Fruit fly (Drosophila melanogaster) whole organism, embryonic: Measurements from ENCODE around the gene CG14383.
A peak's percentile ranks its signal among the peaks of the same experiment; 100 is the strongest.

Experiments
- Abd-B ChIP-seq: fragments of 200-800 bp; sonication (Bioruptor generic); optimal IDR thresholded peaks from 2 replicates; lab custom pipeline; 2018; ENCODE audit warnings: missing biosample characterization, mild to moderate bottlenecking, missing genetic modification characterization, moderate library complexity
- Antp ChIP-seq: fragments of 200-800 bp; sonication (Bioruptor generic); optimal IDR thresholded peaks from 3 replicates; lab custom pipeline; 2016; ENCODE audit warnings: missing biosample characterization, missing genetic modification characterization
- Bdp1 ChIP-seq: fragments of 200-800 bp; sonication (Bioruptor generic); optimal IDR thresholded peaks from 3 replicates; lab custom pipeline; 2016; ENCODE audit warnings: missing biosample characterization, missing genetic modification characterization
- CG10543 ChIP-seq: fragments of 200-800 bp; sonication (Bioruptor generic); optimal IDR thresholded peaks from 3 replicates; lab custom pipeline; 2017; ENCODE audit warnings: missing biosample characterization, mild to moderate bottlenecking, missing genetic modification characterization, moderate library complexity
- CG10979 ChIP-seq: fragments of 200-800 bp; sonication (Bioruptor generic); optimal IDR thresholded peaks from 2 replicates; lab custom pipeline; 2018; ENCODE audit warnings: missing biosample characterization, mild to moderate bottlenecking, missing genetic modification characterization, moderate library complexity
- CG13624 ChIP-seq: fragments of 200-800 bp; sonication (Bioruptor generic); optimal IDR thresholded peaks from 2 replicates; lab custom pipeline; 2016; ENCODE audit warnings: missing biosample characterization, missing genetic modification characterization
- CG17328 ChIP-seq: fragments of 200-800 bp; sonication (Bioruptor generic); IDR thresholded peaks from 2 replicates; pipeline ENCODE4 v1.3.6; 2022; ENCODE audit warnings: missing biosample characterization, missing genetic modification characterization
- CG17829 ChIP-seq: fragments of 200-800 bp; optimal IDR thresholded peaks from 2 replicates; lab custom pipeline; 2019; ENCODE audit warnings: missing biosample characterization, mild to moderate bottlenecking, missing genetic modification characterization, moderate library complexity
- CG18619 ChIP-seq: fragments of 200-800 bp; sonication (Bioruptor generic); optimal IDR thresholded peaks from 3 replicates; lab custom pipeline; 2017; ENCODE audit warnings: missing biosample characterization, mild to moderate bottlenecking, missing genetic modification characterization
- CG32532 ChIP-seq: fragments of 200-800 bp; sonication (Bioruptor generic); IDR thresholded peaks from 2 replicates; pipeline ENCODE4 v1.3.6; 2022; ENCODE audit warnings: missing biosample characterization, missing genetic modification characterization
- CG5953 ChIP-seq: fragments of 200-800 bp; sonication (Bioruptor generic); IDR thresholded peaks from 2 replicates; pipeline ENCODE4 v1.3.6; 2022; ENCODE audit warnings: missing biosample characterization, missing genetic modification characterization
- CG6791 ChIP-seq: fragments of 200-800 bp; sonication (Bioruptor generic); IDR thresholded peaks from 3 replicates; pipeline ENCODE4 v1.3.6; 2022; ENCODE audit warnings: missing biosample characterization, missing genetic modification characterization; ENCODE audit not compliant: partially characterized antibody
- CG7928 ChIP-seq: fragments of 200-800 bp; sonication (Bioruptor generic); optimal IDR thresholded peaks from 2 replicates; lab custom pipeline; 2017; ENCODE audit warnings: missing biosample characterization, mild to moderate bottlenecking, missing genetic modification characterization
- CG9609 ChIP-seq: fragments of 200-800 bp; sonication (Bioruptor generic); optimal IDR thresholded peaks from 3 replicates; lab custom pipeline; 2016; ENCODE audit warnings: missing biosample characterization, missing genetic modification characterization
- Dip2 ChIP-seq: fragments of 200-800 bp; sonication (Bioruptor generic); IDR thresholded peaks from 2 replicates; pipeline ENCODE4 v1.3.6; 2022; ENCODE audit warnings: missing biosample characterization, missing genetic modification characterization
- Doc3 ChIP-seq: fragments of 200-800 bp; sonication (Bioruptor generic); IDR thresholded peaks from 3 replicates; pipeline ENCODE4 v1.3.6; 2022; ENCODE audit warnings: missing biosample characterization, missing genetic modification characterization; ENCODE audit not compliant: partially characterized antibody
- ERR ChIP-seq: fragments of 200-800 bp; sonication (Bioruptor generic); optimal IDR thresholded peaks from 2 replicates; lab custom pipeline; 2016; ENCODE audit warnings: missing biosample characterization, missing genetic modification characterization
- Hr39 ChIP-seq: fragments of >200 bp; optimal IDR thresholded peaks from 2 replicates; lab custom pipeline; 2017
- Hr78 ChIP-seq, 2 experiments: fragments of 200-800 bp in 1 of 2; fragments of >200 bp in 1 of 2; sonication (Bioruptor generic) in 1 of 2; optimal IDR thresholded peaks; 2 replicates each; lab custom pipeline; 2017 to 2019; ENCODE audit warnings: missing biosample characterization in 2 of 2, missing genetic modification characterization in 2 of 2, mild to moderate bottlenecking in 1 of 2, moderate library complexity in 1 of 2
- Mad ChIP-seq: fragments of 200-800 bp; sonication (Bioruptor generic); optimal IDR thresholded peaks from 2 replicates; lab custom pipeline; 2016; ENCODE audit warnings: missing biosample characterization, missing genetic modification characterization
- Mrtf ChIP-seq: fragments of 200-800 bp; sonication (Bioruptor generic); IDR thresholded peaks from 3 replicates; pipeline ENCODE4 v1.3.6; 2022; ENCODE audit warnings: missing biosample characterization, missing genetic modification characterization
- NC2β ChIP-seq: fragments of 200-800 bp; sonication (Bioruptor generic); optimal IDR thresholded peaks from 2 replicates; lab custom pipeline; 2016; ENCODE audit warnings: missing biosample characterization, missing genetic modification characterization
- Pdp1 ChIP-seq, 2 experiments: fragments of 200-800 bp; sonication (Bioruptor generic); optimal IDR thresholded peaks; 3 replicates each; lab custom pipeline; 2016; ENCODE audit warnings: missing biosample characterization in 2 of 2, missing genetic modification characterization in 2 of 2, mild to moderate bottlenecking in 1 of 2, moderate library complexity in 1 of 2
- ab ChIP-seq: fragments of 200-800 bp; sonication (Bioruptor generic); optimal IDR thresholded peaks from 2 replicates; lab custom pipeline; 2016; ENCODE audit warnings: missing biosample characterization, missing genetic modification characterization
- bab2 ChIP-seq: fragments of 200-800 bp; sonication (Bioruptor generic); optimal IDR thresholded peaks from 2 replicates; lab custom pipeline; 2016; ENCODE audit warnings: missing biosample characterization, missing genetic modification characterization
- disco-r ChIP-seq: fragments of 200-800 bp; sonication (Bioruptor generic); optimal IDR thresholded peaks from 2 replicates; lab custom pipeline; 2016; ENCODE audit warnings: missing biosample characterization, missing genetic modification characterization
- emc ChIP-seq: fragments of 200-800 bp; sonication (Bioruptor generic); optimal IDR thresholded peaks from 2 replicates; lab custom pipeline; 2016; ENCODE audit warnings: missing biosample characterization, missing genetic modification characterization
- gce ChIP-seq: fragments of 200-800 bp; sonication (Bioruptor generic); IDR thresholded peaks from 3 replicates; pipeline ENCODE4 v1.3.6; 2022; ENCODE audit warnings: missing biosample characterization, missing genetic modification characterization
- gro ChIP-seq: fragments of 200-800 bp; sonication (Bioruptor generic); optimal IDR thresholded peaks from 2 replicates; lab custom pipeline; 2016; ENCODE audit warnings: missing biosample characterization, missing genetic modification characterization
- hb ChIP-seq: fragments of 200-800 bp; sonication (Bioruptor generic); IDR thresholded peaks from 3 replicates; pipeline ENCODE4 v1.3.6; 2022; ENCODE audit warnings: missing biosample characterization, missing genetic modification characterization; ENCODE audit not compliant: partially characterized antibody
- jing ChIP-seq: fragments of 200-800 bp; sonication (Bioruptor generic); optimal IDR thresholded peaks from 2 replicates; lab custom pipeline; 2018; ENCODE audit warnings: missing biosample characterization, mild to moderate bottlenecking, missing genetic modification characterization
- klu ChIP-seq: fragments of 200-800 bp; sonication (Bioruptor generic); IDR thresholded peaks from 2 replicates; pipeline ENCODE4 v1.3.6; 2022; ENCODE audit warnings: missing biosample characterization, missing genetic modification characterization
- knrl ChIP-seq: fragments of 200-800 bp; sonication (Bioruptor generic); IDR thresholded peaks from 3 replicates; pipeline ENCODE4 v1.3.6; 2022; ENCODE audit warnings: missing biosample characterization, missing genetic modification characterization; ENCODE audit not compliant: partially characterized antibody
- nerfin-1 ChIP-seq: fragments of 200-800 bp; sonication (Bioruptor generic); optimal IDR thresholded peaks from 3 replicates; lab custom pipeline; 2019; ENCODE audit warnings: missing biosample characterization, mild to moderate bottlenecking, missing genetic modification characterization, moderate library complexity
- row ChIP-seq: fragments of 200-800 bp; sonication (Bioruptor generic); IDR thresholded peaks from 3 replicates; pipeline ENCODE4 v1.3.6; 2022; ENCODE audit warnings: missing biosample characterization, missing genetic modification characterization
- sob ChIP-seq: fragments of 200-800 bp; sonication (Bioruptor generic); IDR thresholded peaks from 2 replicates; pipeline ENCODE4 v1.3.6; 2022; ENCODE audit warnings: missing biosample characterization, missing genetic modification characterization
- ssp ChIP-seq: fragments of 200-800 bp; sonication (Bioruptor generic); IDR thresholded peaks from 2 replicates; pipeline ENCODE4 v1.3.6; 2022; ENCODE audit warnings: missing biosample characterization, missing genetic modification characterization
- stwl ChIP-seq: fragments of 200-800 bp; sonication (Bioruptor generic); optimal IDR thresholded peaks from 3 replicates; lab custom pipeline; 2018; ENCODE audit warnings: missing biosample characterization, mild to moderate bottlenecking, missing genetic modification characterization, moderate library complexity
- tll ChIP-seq, 2 experiments: fragments of 200-800 bp in 1 of 2; fragments of >200 bp in 1 of 2; sonication (Bioruptor generic) in 1 of 2; optimal IDR thresholded peaks; 2 replicates each; lab custom pipeline; 2017 to 2019; ENCODE audit warnings: missing biosample characterization in 2 of 2, missing genetic modification characterization in 2 of 2, mild to moderate bottlenecking in 1 of 2, moderate library complexity in 1 of 2
- toy ChIP-seq: fragments of 200-800 bp; sonication (Bioruptor generic); IDR thresholded peaks from 2 replicates; pipeline ENCODE4 v1.3.6; 2022; ENCODE audit warnings: missing biosample characterization, missing genetic modification characterization
- unc-4 ChIP-seq: fragments of 200-800 bp; sonication (Bioruptor generic); IDR thresholded peaks from 2 replicates; pipeline ENCODE4 v1.3.6; 2022; ENCODE audit warnings: missing biosample characterization, missing genetic modification characterization; ENCODE audit not compliant: partially characterized antibody

The CG14383 gene

dm6 chr3R:13030257-13031173, 42.2 kb upstream of the CG14383 start, which contains the start of the genes CG46281 and CG46280 (continued):
- TF ChIP-seq gce (no peak), ab (no peak), CG10543 (GFP tag; lab: Kevin White, UChicago) (no peak), CG9609 (peak; percentile 47), Abd-B (no peak), CG13624 (GFP tag; lab: Kevin White, UChicago) (peak; percentile 43), row (peak; percentile 69), tll (GFP tag; optimal IDR thresholded peaks at IDR 0.05; lab: Kevin White, UChicago) (peak in 1 of 2 experiments; percentile 68), NC2β (GFP tag; lab: Kevin White, UChicago) (peak; percentile 56), jing (GFP tag; lab: Kevin White, UChicago) (no peak), Mad (GFP tag; lab: Kevin White, UChicago) (peak; percentile 14), sob (GFP tag; lab: Robert Waterston, UW) (peak; percentile 16; the same call in 1 of the 2 replicates), emc (GFP tag; lab: Kevin White, UChicago) (no peak), CG32532 (GFP tag; lab: Robert Waterston, UW) (no peak), CG6791 (peak; percentile 54; the same call in 2 of the 3 replicates), Hr78 (GFP tag; optimal IDR thresholded peaks at IDR 0.05; lab: Kevin White, UChicago) (no peak), ERR (GFP tag; lab: Kevin White, UChicago) (no peak), bab2 (GFP tag; lab: Kevin White, UChicago) (peak; percentile 2), Antp (GFP tag; lab: Kevin White, UChicago) (peak; percentile 11), CG17328 (no peak), toy (GFP tag; lab: Robert Waterston, UW) (no peak), disco-r (GFP tag; lab: Kevin White, UChicago) (peak; percentile 2), Doc3 (GFP tag; lab: Robert Waterston, UW) (0 out of 3 replicates have a peak, but pooled peaks have one; percentile 43), CG17829 (tag; lab: Kevin White, UChicago) (peak; percentile 66), hb (GFP tag; lab: Robert Waterston, UW) (peak; percentile 67; the same call in 2 of the 3 replicates), Mrtf (GFP tag; lab: Robert Waterston, UW) (no peak), nerfin-1 (tag; lab: Kevin White, UChicago) (peak; percentile 43), Bdp1 (GFP tag; lab: Kevin White, UChicago) (peak; percentile 23), knrl (GFP tag; lab: Robert Waterston, UW) (no peak; the same call in 2 of the 3 replicates), unc-4 (GFP tag; lab: Robert Waterston, UW) (peak; percentile 64), ssp (GFP tag; lab: Robert Waterston, UW) (no peak), Hr39 (lab: Kevin White, UChicago) (no peak), klu (GFP tag; lab: Robert Waterston, UW) (no peak)
- TF ChIP-seq, all 482 proteins: peak for 120

DNA sequence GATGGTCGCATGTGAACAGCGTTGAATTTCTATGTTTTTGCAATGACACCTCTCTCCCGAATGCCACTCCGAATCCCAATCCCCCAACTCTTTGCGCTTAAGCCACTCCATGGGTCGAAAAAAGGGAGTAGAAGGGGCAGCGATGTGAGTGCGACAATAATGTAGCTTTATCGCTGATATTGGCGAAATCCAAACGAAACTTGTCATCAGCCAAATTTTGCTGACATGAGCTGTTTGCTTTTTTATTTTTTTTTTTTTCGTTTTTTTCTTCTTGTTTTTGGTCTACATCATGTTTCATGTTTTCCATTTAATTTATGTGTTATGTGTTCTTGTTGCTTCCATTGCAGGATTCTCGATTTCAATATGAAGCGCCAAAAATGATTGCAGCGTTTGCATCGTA, 30.7 kb upstream of the CG14383 start:
- no peak for TF ChIP-seq CG5953 (GFP tag; lab: Robert Waterston, UW)
- TF ChIP-seq CG18619 (GFP tag; lab: Kevin White, UChicago): no peak
- no peak for TF ChIP-seq Pdp1 (GFP tag; optimal IDR thresholded peaks at IDR 0.05; lab: Kevin White, UChicago)
- no peak for TF ChIP-seq CG7928 (GFP tag; lab: Kevin White, UChicago)
- TF ChIP-seq gro (GFP tag; lab: Kevin White, UChicago): no peak
- no peak for TF ChIP-seq CG10979
- TF ChIP-seq stwl (tag; lab: Kevin White, UChicago): no peak
- no peak for TF ChIP-seq Dip2
- TF ChIP-seq, all 482 proteins: peak for 0
